Fruit fly (Drosophila melanogaster) whole organism, embryonic: ENCODE data around the gene CG3097.

Experiments
- Atf6 ChIP-seq: fragments of 200-800 bp; sonication (Bioruptor generic); IDR thresholded peaks from 2 replicates; pipeline ENCODE4 v1.3.6; 2022; ENCODE audit warnings: missing biosample characterization, missing genetic modification characterization
- Awh ChIP-seq: fragments of 200-800 bp; sonication (Bioruptor generic); IDR thresholded peaks from 2 replicates; pipeline ENCODE4, ENCODE4 v1.3.6; 2022; ENCODE audit warnings: missing biosample characterization, missing genetic modification characterization
- BtbVII ChIP-seq: fragments of 200-800 bp; sonication (Bioruptor generic); optimal IDR thresholded peaks from 3 replicates; lab custom pipeline; 2017; ENCODE audit warnings: missing biosample characterization, mild to moderate bottlenecking, missing genetic modification characterization
- CG10267 ChIP-seq: fragments of 200-800 bp; sonication (Bioruptor generic); optimal IDR thresholded peaks from 2 replicates; lab custom pipeline; 2018; ENCODE audit warnings: missing biosample characterization, mild to moderate bottlenecking, missing genetic modification characterization, moderate library complexity
- CG10431 ChIP-seq: fragments of 200-800 bp; sonication (Bioruptor generic); optimal IDR thresholded peaks from 3 replicates; lab custom pipeline; 2018; ENCODE audit warnings: missing biosample characterization, mild to moderate bottlenecking, missing genetic modification characterization
- CG11504 ChIP-seq: fragments of 200-800 bp; sonication (Bioruptor generic); optimal IDR thresholded peaks from 3 replicates; lab custom pipeline; 2019; ENCODE audit warnings: missing biosample characterization, mild to moderate bottlenecking, missing genetic modification characterization, moderate library complexity
- CG11696 ChIP-seq: fragments of 200-800 bp; sonication (Bioruptor generic); IDR thresholded peaks from 2 replicates; pipeline ENCODE4 v1.3.6; 2022; ENCODE audit warnings: missing biosample characterization, missing genetic modification characterization
- CG17385 ChIP-seq: fragments of 200-800 bp; sonication (Bioruptor generic); optimal IDR thresholded peaks from 3 replicates; lab custom pipeline; 2018; ENCODE audit warnings: missing biosample characterization, mild to moderate bottlenecking, missing genetic modification characterization
- CG17802 ChIP-seq: fragments of 200-800 bp; sonication (Bioruptor generic); optimal IDR thresholded peaks from 2 replicates; lab custom pipeline; 2018; ENCODE audit warnings: missing biosample characterization, mild to moderate bottlenecking, missing genetic modification characterization, moderate library complexity
- CG1832 ChIP-seq: fragments of 200-800 bp; sonication (Bioruptor generic); optimal IDR thresholded peaks from 2 replicates; lab custom pipeline; 2017; ENCODE audit warnings: missing biosample characterization, mild to moderate bottlenecking, missing genetic modification characterization, inconsistent platforms
- CG2889 ChIP-seq: fragments of 200-800 bp; sonication (Bioruptor generic); IDR thresholded peaks from 3 replicates; pipeline ENCODE4 v1.3.6; 2022; ENCODE audit warnings: missing biosample characterization, missing genetic modification characterization
- CG31441 ChIP-seq: fragments of 200-800 bp; sonication (Bioruptor generic); IDR thresholded peaks from 2 replicates; pipeline ENCODE4 v1.3.6; 2022; ENCODE audit warnings: missing biosample characterization, missing genetic modification characterization
- CG3726 ChIP-seq: fragments of 200-800 bp; sonication (Bioruptor generic); IDR thresholded peaks from 3 replicates; pipeline ENCODE4, ENCODE4 v1.3.6; 2022; ENCODE audit warnings: missing biosample characterization, missing genetic modification characterization
- CG4707 ChIP-seq: fragments of 200-800 bp; sonication (Bioruptor generic); optimal IDR thresholded peaks from 2 replicates; lab custom pipeline; 2018; ENCODE audit warnings: missing biosample characterization, mild to moderate bottlenecking, missing genetic modification characterization, moderate library complexity
- CG5245 ChIP-seq: fragments of 200-800 bp; sonication (Bioruptor generic); optimal IDR thresholded peaks from 3 replicates; lab custom pipeline; 2016; ENCODE audit warnings: missing biosample characterization, missing genetic modification characterization
- CG6791 ChIP-seq: fragments of 200-800 bp; sonication (Bioruptor generic); IDR thresholded peaks from 3 replicates; pipeline ENCODE4 v1.3.6; 2022; ENCODE audit warnings: missing biosample characterization, missing genetic modification characterization; ENCODE audit not compliant: partially characterized antibody
- CG7357 ChIP-seq: fragments of 200-800 bp; sonication (Bioruptor generic); IDR thresholded peaks from 3 replicates; pipeline ENCODE4 v1.3.6; 2022; ENCODE audit warnings: missing biosample characterization, missing genetic modification characterization
- CG8089 ChIP-seq: fragments of 200-800 bp; sonication (Bioruptor generic); optimal IDR thresholded peaks from 3 replicates; lab custom pipeline; 2016; ENCODE audit warnings: missing biosample characterization, missing genetic modification characterization
- CG8281 ChIP-seq: fragments of 200-800 bp; sonication (Bioruptor generic); optimal IDR thresholded peaks from 2 replicates; lab custom pipeline; 2018; ENCODE audit warnings: missing biosample characterization, mild to moderate bottlenecking, missing genetic modification characterization, moderate library complexity
- CG9437 ChIP-seq: fragments of 200-800 bp; sonication (Bioruptor generic); optimal IDR thresholded peaks from 2 replicates; lab custom pipeline; 2018; ENCODE audit warnings: missing biosample characterization, mild to moderate bottlenecking, missing genetic modification characterization
- Dfd ChIP-seq, 2 experiments: fragments of >200 bp; optimal IDR thresholded peaks; 2 replicates each; lab custom pipeline; 2017; ENCODE audit warnings: missing biosample characterization in 2 of 2, missing genetic modification characterization in 2 of 2
- Dip2 ChIP-seq: fragments of 200-800 bp; sonication (Bioruptor generic); IDR thresholded peaks from 2 replicates; pipeline ENCODE4 v1.3.6; 2022; ENCODE audit warnings: missing biosample characterization, missing genetic modification characterization
- Dll ChIP-seq: fragments of 200-800 bp; sonication (Bioruptor generic); IDR thresholded peaks from 4 replicates; pipeline ENCODE4 v1.3.6; 2022; ENCODE audit warnings: missing biosample characterization, missing genetic modification characterization; ENCODE audit not compliant: partially characterized antibody
- Dp ChIP-seq: fragments of 200-800 bp; sonication (Bioruptor generic); optimal IDR thresholded peaks from 2 replicates; lab custom pipeline; 2018; ENCODE audit warnings: missing biosample characterization, mild to moderate bottlenecking, missing genetic modification characterization, moderate library complexity
- Fer1 ChIP-seq: fragments of 200-800 bp; sonication (Bioruptor generic); optimal IDR thresholded peaks from 2 replicates; lab custom pipeline; 2017; ENCODE audit warnings: missing biosample characterization, mild to moderate bottlenecking, missing genetic modification characterization
- Jarid2 ChIP-seq: fragments of 200-800 bp; sonication (Bioruptor generic); optimal IDR thresholded peaks from 3 replicates; lab custom pipeline; 2017; ENCODE audit warnings: mild to moderate bottlenecking, missing biosample characterization, missing genetic modification reagents, missing genetic modification characterization
- Lim3 ChIP-seq: fragments of 200-800 bp; sonication (Bioruptor generic); IDR thresholded peaks from 2 replicates; pipeline ENCODE4 v1.3.6; 2022; ENCODE audit warnings: missing biosample characterization, missing genetic modification characterization
- NK7.1 ChIP-seq: fragments of 200-800 bp; sonication (Bioruptor generic); optimal IDR thresholded peaks from 3 replicates; lab custom pipeline; 2016; ENCODE audit warnings: missing biosample characterization, missing genetic modification characterization
- Oaz ChIP-seq: fragments of 200-800 bp; sonication (Bioruptor generic); IDR thresholded peaks from 2 replicates; pipeline ENCODE4 v1.3.6; 2022; ENCODE audit warnings: missing biosample characterization, missing genetic modification characterization
- TFAM ChIP-seq: fragments of 200-800 bp; sonication (Bioruptor generic); optimal IDR thresholded peaks from 2 replicates; lab custom pipeline; 2017; ENCODE audit warnings: missing biosample characterization, missing genetic modification characterization, inconsistent platforms
- Xrp1 ChIP-seq: fragments of 200-800 bp; sonication (Bioruptor generic); IDR thresholded peaks from 2 replicates; pipeline ENCODE4 v1.3.6; 2022; ENCODE audit warnings: missing biosample characterization, missing genetic modification characterization
- bbx ChIP-seq: fragments of 200-800 bp; sonication (Bioruptor generic); IDR thresholded peaks from 2 replicates; pipeline ENCODE4 v1.3.6; 2022; ENCODE audit warnings: missing biosample characterization, missing genetic modification characterization; ENCODE audit not compliant: partially characterized antibody
- btn ChIP-seq: fragments of 200-800 bp; sonication (Bioruptor generic); optimal IDR thresholded peaks from 2 replicates; lab custom pipeline; 2016; ENCODE audit warnings: missing biosample characterization, missing genetic modification characterization
- chn ChIP-seq: fragments of 200-800 bp; sonication (Bioruptor generic); optimal IDR thresholded peaks from 2 replicates; lab custom pipeline; 2016; ENCODE audit warnings: missing biosample characterization, missing genetic modification characterization
- eyg ChIP-seq: fragments of 200-800 bp; sonication (Bioruptor generic); optimal IDR thresholded peaks from 3 replicates; lab custom pipeline; 2016; ENCODE audit warnings: missing biosample characterization, missing genetic modification characterization
- gsb ChIP-seq: fragments of 200-800 bp; sonication (Bioruptor generic); IDR thresholded peaks from 2 replicates; pipeline ENCODE4 v1.3.6; 2022; ENCODE audit warnings: missing biosample characterization, missing genetic modification characterization
- ind ChIP-seq: fragments of 200-800 bp; sonication (Bioruptor generic); optimal IDR thresholded peaks from 3 replicates; lab custom pipeline; 2016; ENCODE audit warnings: missing biosample characterization, missing genetic modification characterization
- kah ChIP-seq: fragments of 200-800 bp; sonication (Bioruptor generic); optimal IDR thresholded peaks from 2 replicates; lab custom pipeline; 2018; ENCODE audit warnings: missing biosample characterization, mild to moderate bottlenecking, missing genetic modification characterization
- lab ChIP-seq: fragments of 200-800 bp; sonication (Bioruptor generic); optimal IDR thresholded peaks from 3 replicates; lab custom pipeline; 2017; ENCODE audit warnings: missing biosample characterization, missing genetic modification characterization, mild to moderate bottlenecking, moderate library complexity, missing genetic modification reagents
- lilli ChIP-seq: fragments of 200-800 bp; sonication (Bioruptor generic); optimal IDR thresholded peaks from 3 replicates; lab custom pipeline; 2016; ENCODE audit warnings: missing biosample characterization, missing genetic modification characterization
- mirr ChIP-seq: fragments of 200-800 bp; sonication (Bioruptor generic); optimal IDR thresholded peaks from 3 replicates; lab custom pipeline; 2018; ENCODE audit warnings: missing biosample characterization, mild to moderate bottlenecking, missing genetic modification characterization
- pita ChIP-seq: fragments of 200-800 bp; sonication (Bioruptor generic); optimal IDR thresholded peaks from 2 replicates; lab custom pipeline; 2017; ENCODE audit warnings: missing biosample characterization, mild to moderate bottlenecking, missing genetic modification characterization
- ro ChIP-seq: fragments of 200-800 bp; sonication (Bioruptor generic); IDR thresholded peaks from 2 replicates; pipeline ENCODE4 v1.3.6; 2022; ENCODE audit warnings: missing biosample characterization, missing genetic modification characterization
- sc ChIP-seq, 3 experiments: fragments of >200 bp in 2 of 3; fragments of 200-800 bp in 1 of 3; sonication (Bioruptor generic) in 1 of 3; optimal IDR thresholded peaks; 2 replicates in 2 of 3; 3 replicates in 1 of 3; lab custom pipeline; 2017; ENCODE audit warnings: mild to moderate bottlenecking in 1 of 3, missing biosample characterization in 1 of 3, missing genetic modification characterization in 1 of 3, missing genetic modification reagents in 1 of 3
- sisA ChIP-seq: fragments of 200-800 bp; sonication (Bioruptor generic); IDR thresholded peaks from 2 replicates; pipeline ENCODE4 v1.3.6; 2022; ENCODE audit warnings: missing biosample characterization, missing genetic modification characterization
- sob ChIP-seq: fragments of 200-800 bp; sonication (Bioruptor generic); IDR thresholded peaks from 2 replicates; pipeline ENCODE4 v1.3.6; 2022; ENCODE audit warnings: missing biosample characterization, missing genetic modification characterization
- sqz ChIP-seq: fragments of 200-800 bp; sonication (Bioruptor generic); optimal IDR thresholded peaks from 3 replicates; lab custom pipeline; 2018; ENCODE audit warnings: missing biosample characterization, mild to moderate bottlenecking, missing genetic modification characterization
- ttk ChIP-seq: fragments of 200-800 bp; sonication (Bioruptor generic); IDR thresholded peaks from 2 replicates; pipeline ENCODE4 v2.1.2; 2022; ENCODE audit warnings: missing biosample characterization, missing genetic modification characterization
- tup ChIP-seq: fragments of 200-800 bp; sonication (Bioruptor generic); optimal IDR thresholded peaks from 2 replicates; lab custom pipeline; 2016; ENCODE audit warnings: missing biosample characterization, mild to moderate bottlenecking, missing genetic modification characterization, moderate library complexity
- vfl ChIP-seq: fragments of 200-800 bp; sonication (Bioruptor generic); optimal IDR thresholded peaks from 2 replicates; lab custom pipeline; 2016; ENCODE audit warnings: missing biosample characterization, missing genetic modification characterization

The CG3097 gene

DNA sequence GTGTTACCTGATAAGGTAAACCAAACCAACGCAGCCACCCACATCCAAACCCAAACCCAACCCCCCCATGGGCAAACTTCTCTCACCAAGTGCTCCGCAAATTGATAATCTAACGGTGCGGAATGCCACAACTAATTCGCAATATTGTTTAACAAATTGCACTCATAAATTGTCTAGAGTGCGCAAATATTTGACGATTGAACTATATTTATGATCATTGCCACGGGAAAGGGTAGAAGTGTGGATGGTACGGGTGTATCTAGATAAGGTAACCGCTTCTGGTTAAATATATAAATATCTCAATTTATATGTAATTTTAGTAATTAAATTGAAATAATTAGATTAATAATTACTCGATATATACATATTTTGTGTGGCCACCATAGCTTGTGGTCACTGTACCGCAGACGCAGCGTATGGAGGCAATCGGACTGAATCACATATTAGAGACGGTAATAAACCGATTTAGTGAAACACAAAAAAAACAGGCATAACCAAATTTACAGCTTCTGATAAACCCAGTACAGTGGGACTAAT, 52.0 kb downstream of the CG3097 start (continued):
- TF ChIP-seq CG11696 (GFP tag; lab: Robert Waterston, UW) (0 out of 2 replicates have a peak, but pooled peaks have one; percentile 12), CG6791 (GFP tag; lab: Robert Waterston, UW) (no peak), vfl (peak; percentile 7), CG3726 (GFP tag; lab: Robert Waterston, UW) (no peak), Xrp1 (GFP tag; lab: Robert Waterston, UW) (peak; percentile 41; the same call in 1 of the 2 replicates), CG8281 (no peak), Atf6 (GFP tag; lab: Robert Waterston, UW) (peak; percentile 86), ttk (peak; percentile 58; the same call in 1 of the 2 replicates), sqz (GFP tag; lab: Kevin White, UChicago) (peak; percentile 42), CG7357 (GFP tag; lab: Robert Waterston, UW) (no peak), CG10431 (GFP tag; lab: Kevin White, UChicago) (no peak), lab (GFP tag; lab: Kevin White, UChicago) (peak; percentile 87), Awh (GFP tag; lab: Robert Waterston, UW) (no peak), Lim3 (GFP tag; lab: Robert Waterston, UW) (no peak), CG5245 (peak; percentile 8), tup (GFP tag; lab: Kevin White, UChicago) (no peak), TFAM (no peak), Dp (no peak), btn (no peak), CG11504 (tag; lab: Kevin White, UChicago) (peak; percentile 71), Oaz (peak; percentile 39; the same call in 1 of the 2 replicates), Dll (GFP tag; lab: Robert Waterston, UW) (no peak), mirr (GFP tag; lab: Kevin White, UChicago) (no peak), Dfd (GFP tag; optimal IDR thresholded peaks at IDR 0.05; lab: Kevin White, UChicago) (no peak), Dip2 (GFP tag; lab: Robert Waterston, UW) (no peak), pita (GFP tag; lab: Kevin White, UChicago) (no peak), CG31441 (0 out of 2 replicates have a peak, but pooled peaks have one; percentile 35), CG9437 (GFP tag; lab: Kevin White, UChicago) (peak; percentile 42), CG17802 (tag; lab: Kevin White, UChicago) (no peak), lilli (GFP tag; lab: Kevin White, UChicago) (peak; percentile 44), ro (no peak), kah (GFP tag; lab: Kevin White, UChicago) (peak; percentile 12), sc (optimal IDR thresholded peaks at IDR 0.05; lab: Kevin White, UChicago) (no peak), sc (GFP tag; optimal IDR thresholded peaks at IDR 0.05; lab: Kevin White, UChicago) (no peak), gsb (GFP tag; lab: Robert Waterston, UW) (peak; percentile 51; the same call in 1 of the 2 replicates), CG10267 (tag; lab: Kevin White, UChicago) (peak; percentile 28), CG8089 (GFP tag; lab: Kevin White, UChicago) (no peak), sisA (GFP tag; lab: Robert Waterston, UW) (peak; percentile 57), sob (GFP tag; lab: Robert Waterston, UW) (peak; percentile 82), CG1832 (GFP tag; lab: Kevin White, UChicago) (no peak), eyg (GFP tag; lab: Kevin White, UChicago) (no peak), chn (GFP tag; lab: Kevin White, UChicago) (no peak), CG2889 (GFP tag; lab: Robert Waterston, UW) (0 out of 3 replicates have a peak, but pooled peaks have one; percentile 50), bbx (GFP tag; lab: Robert Waterston, UW) (no peak), NK7.1 (GFP tag; lab: Kevin White, UChicago) (no peak), CG17385 (GFP tag; lab: Kevin White, UChicago) (peak; percentile 65), Fer1 (GFP tag; lab: Kevin White, UChicago) (peak; percentile 79), BtbVII (GFP tag; lab: Kevin White, UChicago) (peak; percentile 56), ind (peak; percentile 58), CG4707 (GFP tag; lab: Kevin White, UChicago) (no peak), Jarid2 (GFP tag; lab: Kevin White, UChicago) (no peak)
